Worm (Caenorhabditis elegans) whole organism, late embryonic: ENCODE measurements around the gene F15E6.5.
A peak's percentile ranks its signal among the peaks of the same experiment; 100 is the strongest.

ENCODE experiments used
- C08G9.2 ChIP-seq: sonication (generic microtip); optimal IDR thresholded peaks from 2 replicates; lab custom pipeline; 2016; ENCODE audit warnings: mild to moderate bottlenecking, missing genetic modification characterization, moderate library complexity, missing compliant biosample characterization
- C38D4.7 ChIP-seq: fragments of 200-800 bp; sonication (Bioruptor generic); optimal IDR thresholded peaks from 2 replicates; lab custom pipeline; 2018; ENCODE audit warnings: mild to moderate bottlenecking, missing genetic modification characterization, moderate library complexity, missing compliant biosample characterization
- T23F11.4 ChIP-seq: fragments of 200-800 bp; sonication (Bioruptor generic); optimal IDR thresholded peaks from 2 replicates; lab custom pipeline; 2018; ENCODE audit warnings: mild to moderate bottlenecking, missing genetic modification characterization, missing compliant biosample characterization
- Y22D7AL.16 ChIP-seq: sonication (generic microtip); optimal IDR thresholded peaks from 2 replicates; lab custom pipeline; 2016; ENCODE audit warnings: missing genetic modification characterization, missing compliant biosample characterization
- ahr-1 ChIP-seq: sonication (generic microtip); optimal IDR thresholded peaks from 2 replicates; lab custom pipeline; 2016; ENCODE audit warnings: missing genetic modification characterization, missing compliant biosample characterization
- ceh-14 ChIP-seq: sonication (generic microtip); optimal IDR thresholded peaks from 2 replicates; lab custom pipeline; 2016; ENCODE audit warnings: missing genotype, missing genetic modification characterization, missing compliant biosample characterization
- ceh-18 ChIP-seq: sonication (generic microtip); optimal IDR thresholded peaks from 2 replicates; lab custom pipeline; 2016; ENCODE audit warnings: missing genetic modification characterization, missing compliant biosample characterization
- ceh-19 ChIP-seq: fragments of 200-800 bp; sonication (Bioruptor generic); optimal IDR thresholded peaks from 2 replicates; lab custom pipeline; 2018; ENCODE audit warnings: mild to moderate bottlenecking, missing genetic modification characterization, missing compliant biosample characterization
- ceh-2 ChIP-seq: sonication (generic microtip); optimal IDR thresholded peaks from 2 replicates; lab custom pipeline; 2016; ENCODE audit warnings: missing genotype, missing genetic modification characterization, missing compliant biosample characterization
- ceh-22 ChIP-seq: sonication (generic microtip); optimal IDR thresholded peaks from 2 replicates; lab custom pipeline; 2017; ENCODE audit warnings: missing biosample characterization, missing genetic modification characterization
- ceh-24 ChIP-seq: sonication (generic microtip); optimal IDR thresholded peaks from 2 replicates; lab custom pipeline; 2016; ENCODE audit warnings: mild to moderate bottlenecking, missing genetic modification characterization, missing compliant biosample characterization
- ceh-30 ChIP-seq: fragments of 150-350 bp; optimal IDR thresholded peaks from 2 replicates; lab custom pipeline; 2014; ENCODE audit warnings: missing biosample characterization, missing genetic modification characterization
- ceh-48 ChIP-seq: sonication (generic microtip); optimal IDR thresholded peaks from 2 replicates; lab custom pipeline; 2016; ENCODE audit warnings: missing genetic modification characterization, inconsistent platforms, missing compliant biosample characterization
- che-1 ChIP-seq: sonication (generic microtip); optimal IDR thresholded peaks from 2 replicates; lab custom pipeline; 2016; ENCODE audit warnings: mild to moderate bottlenecking, missing genetic modification characterization, missing compliant biosample characterization
- dmd-4 ChIP-seq: sonication (generic microtip); optimal IDR thresholded peaks from 2 replicates; lab custom pipeline; 2016; ENCODE audit warnings: borderline replicate concordance, missing genetic modification characterization, missing compliant biosample characterization
- dve-1 ChIP-seq: sonication (generic microtip); optimal IDR thresholded peaks from 2 replicates; lab custom pipeline; 2017; ENCODE audit warnings: antibody characterized with exemption, mild to moderate bottlenecking, missing genetic modification characterization, missing compliant biosample characterization
- elt-2 ChIP-seq: sonication (generic microtip); optimal IDR thresholded peaks from 2 replicates; lab custom pipeline; 2016; ENCODE audit warnings: missing genetic modification reagents, missing genetic modification characterization, missing compliant biosample characterization
- elt-4 ChIP-seq: sonication (generic microtip); optimal IDR thresholded peaks from 2 replicates; lab custom pipeline; 2016; ENCODE audit warnings: missing genetic modification characterization, missing compliant biosample characterization
- gmeb-2 ChIP-seq: sonication (generic microtip); optimal IDR thresholded peaks from 2 replicates; lab custom pipeline; 2016; ENCODE audit warnings: missing genetic modification characterization, inconsistent platforms, missing compliant biosample characterization
- hlh-13 ChIP-seq: fragments of 200-800 bp; sonication (Bioruptor generic); optimal IDR thresholded peaks from 2 replicates; lab custom pipeline; 2018; ENCODE audit warnings: mild to moderate bottlenecking, missing genetic modification characterization, missing compliant biosample characterization
- hlh-30 ChIP-seq: sonication (generic microtip); optimal IDR thresholded peaks from 2 replicates; lab custom pipeline; 2017; ENCODE audit warnings: antibody characterized with exemption, missing genetic modification characterization, missing compliant biosample characterization; ENCODE audit not compliant: insufficient read depth
- hlh-6 ChIP-seq: sonication (generic microtip); optimal IDR thresholded peaks from 2 replicates; lab custom pipeline; 2016; ENCODE audit warnings: missing genotype, missing genetic modification characterization, missing compliant biosample characterization
- lim-6 ChIP-seq: sonication (generic microtip); optimal IDR thresholded peaks from 2 replicates; lab custom pipeline; 2016; ENCODE audit warnings: missing genetic modification characterization, missing compliant biosample characterization
- mec-3 ChIP-seq: sonication (generic microtip); optimal IDR thresholded peaks from 2 replicates; lab custom pipeline; 2016; ENCODE audit warnings: borderline replicate concordance, missing genetic modification characterization, missing compliant biosample characterization
- nhr-11 ChIP-seq: fragments of 150-350 bp; optimal IDR thresholded peaks from 2 replicates; lab custom pipeline; 2014; ENCODE audit warnings: missing biosample characterization, missing genetic modification characterization
- nhr-232 ChIP-seq: sonication (generic microtip); optimal IDR thresholded peaks from 2 replicates; lab custom pipeline; 2016; ENCODE audit warnings: missing genetic modification characterization, missing compliant biosample characterization
- npax-4 ChIP-seq: sonication (generic microtip); optimal IDR thresholded peaks from 2 replicates; lab custom pipeline; 2016; ENCODE audit warnings: missing genetic modification characterization, missing compliant biosample characterization
- pha-2 ChIP-seq: sonication (generic microtip); optimal IDR thresholded peaks from 2 replicates; lab custom pipeline; 2017; ENCODE audit warnings: mild to moderate bottlenecking, missing genetic modification characterization, missing compliant biosample characterization
- pha-4 ChIP-seq: fragments of 150-350 bp; optimal IDR thresholded peaks from 2 replicates; lab custom pipeline; 2018; ENCODE audit warnings: missing biosample characterization, missing genetic modification reagents, missing genetic modification characterization
- pqm-1 ChIP-seq: sonication (generic microtip); optimal IDR thresholded peaks from 2 replicates; lab custom pipeline; 2016; ENCODE audit warnings: missing genetic modification characterization, missing compliant biosample characterization
- sdc-2 ChIP-seq: sonication (generic microtip); optimal IDR thresholded peaks from 2 replicates; lab custom pipeline; 2016; ENCODE audit warnings: missing genotype, missing genetic modification characterization, missing compliant biosample characterization
- sox-2 ChIP-seq: fragments of 200-800 bp; sonication (Bioruptor generic); IDR thresholded peaks from 2 replicates; pipeline ENCODE4 v1.3.6; 2022; ENCODE audit warnings: missing genetic modification reagents, missing genetic modification characterization, missing compliant biosample characterization
- sox-4 ChIP-seq: sonication (generic microtip); optimal IDR thresholded peaks from 2 replicates; lab custom pipeline; 2017; ENCODE audit warnings: mild to moderate bottlenecking, missing genetic modification characterization, inconsistent platforms, missing compliant biosample characterization
- ttx-3 ChIP-seq: sonication (generic microtip); optimal IDR thresholded peaks from 2 replicates; lab custom pipeline; 2016; ENCODE audit warnings: missing genetic modification reagents, missing genetic modification characterization, missing compliant biosample characterization
- unc-42 ChIP-seq: sonication (generic microtip); optimal IDR thresholded peaks from 2 replicates; lab custom pipeline; 2016; ENCODE audit warnings: missing genotype, missing genetic modification characterization, missing compliant biosample characterization
- zip-5 ChIP-seq: sonication (generic microtip); optimal IDR thresholded peaks from 2 replicates; lab custom pipeline; 2016; ENCODE audit warnings: missing genetic modification characterization, missing compliant biosample characterization

Gene F15E6.5

DNA sequence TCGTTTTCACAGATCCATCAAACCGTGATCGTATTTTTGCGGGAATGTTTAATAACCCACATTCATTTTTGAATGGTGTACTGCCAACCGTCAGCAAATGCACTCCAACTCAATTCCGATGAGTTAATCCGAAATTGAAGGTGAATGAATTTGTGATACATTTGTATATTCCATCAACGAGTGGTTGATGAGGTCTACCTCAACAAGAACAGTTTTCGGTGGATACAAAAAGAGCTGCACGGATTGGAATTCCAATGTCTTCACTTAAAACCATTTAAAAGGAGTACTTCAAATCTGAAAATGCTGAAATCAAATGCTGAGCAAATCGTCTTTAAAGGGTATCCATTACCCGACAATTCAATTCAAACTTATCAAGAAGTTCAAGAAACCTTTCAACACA lies at the start of gene F15E6.5:
Gene F15E6.5, plus strand, starts transcription at position 301 of the 400 bp plus-strand sequence.
- no peak for TF ChIP-seq unc-42 (tag; lab: Kevin White, UChicago)
- no peak for TF ChIP-seq C38D4.7
- TF ChIP-seq ceh-14: no peak
- TF ChIP-seq sox-4 (tag; lab: Kevin White, UChicago): no peak
- no peak for TF ChIP-seq ceh-19 (GFP tag; lab: Kevin White, UChicago)
- no peak for TF ChIP-seq pha-4
- no peak for TF ChIP-seq zip-5 (tag; lab: Kevin White, UChicago)
- TF ChIP-seq lim-6 (tag; lab: Kevin White, UChicago): no peak
- TF ChIP-seq ceh-48 (tag; lab: Kevin White, UChicago): no peak
- TF ChIP-seq elt-4: no peak
- TF ChIP-seq gmeb-2 (tag; lab: Kevin White, UChicago): no peak

DNA sequence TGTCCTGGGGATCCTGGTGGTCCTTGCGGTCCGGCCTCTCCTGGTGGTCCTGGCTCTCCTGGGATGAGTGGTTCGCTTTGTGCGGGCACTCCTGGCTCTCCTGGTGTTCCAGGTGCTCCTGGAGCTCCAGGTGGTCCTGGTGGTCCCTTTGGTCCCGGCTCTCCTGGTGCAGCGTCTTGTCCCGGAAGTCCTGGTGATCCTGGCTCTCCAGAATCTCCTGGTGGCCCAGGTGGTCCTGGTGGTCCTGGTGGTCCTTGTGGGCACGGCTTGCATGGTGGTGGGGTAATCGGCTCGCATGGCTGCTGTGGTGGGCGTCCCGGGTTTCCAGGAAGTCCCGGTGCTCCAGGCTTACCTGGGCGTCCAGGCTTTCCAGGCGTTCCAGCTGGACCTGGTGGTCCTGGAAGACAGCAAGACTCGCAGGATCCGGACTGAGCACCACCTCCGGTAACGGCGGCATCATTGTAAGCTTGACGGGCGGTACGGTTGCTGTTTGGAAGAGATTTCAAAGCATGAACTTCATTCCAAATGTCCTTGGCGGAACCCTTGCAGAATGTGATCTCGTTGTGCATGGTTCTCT lies 45.4 kb upstream of the F15E6.5 start:
- peak; percentile 18 for TF ChIP-seq hlh-6 (tag; lab: Kevin White, UChicago)
- no peak for TF ChIP-seq zip-5 (tag; lab: Kevin White, UChicago)
- TF ChIP-seq sdc-2 (tag; lab: Kevin White, UChicago): peak; percentile 20
- no peak for TF ChIP-seq elt-2
- no peak for TF ChIP-seq mec-3 (tag; lab: Kevin White, UChicago)
- no peak for TF ChIP-seq elt-4
- no peak for TF ChIP-seq T23F11.4
- no peak for TF ChIP-seq ahr-1 (tag; lab: Kevin White, UChicago)
- TF ChIP-seq pha-2: no peak
- TF ChIP-seq C38D4.7: no peak
- peak; percentile 95 for TF ChIP-seq dmd-4 (tag; lab: Kevin White, UChicago)
- no peak for TF ChIP-seq hlh-30 (tag; lab: Kevin White, UChicago)
- no peak for TF ChIP-seq dve-1
- no peak for TF ChIP-seq ceh-18 (tag; lab: Kevin White, UChicago)
- no peak for TF ChIP-seq ceh-22 (tag; lab: Kevin White, UChicago)
- TF ChIP-seq ttx-3 (tag; lab: Kevin White, UChicago): no peak
- TF ChIP-seq nhr-11 (tag; lab: Kevin White, UChicago): no peak

DNA sequence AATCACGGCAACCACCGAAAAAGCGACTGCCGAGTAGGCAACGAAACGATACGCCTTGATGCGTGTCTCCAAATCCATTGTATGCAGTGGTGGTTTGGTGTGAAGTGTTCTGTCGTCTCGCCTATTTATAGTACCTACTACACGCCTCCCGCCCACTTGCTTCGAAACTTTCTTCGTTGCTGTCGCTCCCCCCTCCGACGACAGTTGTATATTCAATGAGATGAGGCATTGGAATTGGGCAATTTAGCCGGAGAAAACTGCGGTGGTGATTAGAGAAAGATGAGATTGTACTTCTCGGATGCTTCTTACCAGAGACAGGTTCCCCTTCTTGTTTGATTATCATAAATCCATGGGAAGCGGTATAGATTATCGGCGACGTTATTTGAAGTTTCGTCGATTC lies 44.9 kb upstream of the F15E6.5 start, which contains the start of gene col-34:
Gene col-34, minus strand, starts transcription at position 101 of the 400 bp plus-strand sequence.
- TF ChIP-seq pqm-1 (no peak), nhr-232 (no peak), ceh-14 (no peak), che-1 (no peak), hlh-13 (GFP tag; lab: Kevin White, UChicago) (no peak), Y22D7AL.16 (tag; lab: Kevin White, UChicago) (no peak)

DNA sequence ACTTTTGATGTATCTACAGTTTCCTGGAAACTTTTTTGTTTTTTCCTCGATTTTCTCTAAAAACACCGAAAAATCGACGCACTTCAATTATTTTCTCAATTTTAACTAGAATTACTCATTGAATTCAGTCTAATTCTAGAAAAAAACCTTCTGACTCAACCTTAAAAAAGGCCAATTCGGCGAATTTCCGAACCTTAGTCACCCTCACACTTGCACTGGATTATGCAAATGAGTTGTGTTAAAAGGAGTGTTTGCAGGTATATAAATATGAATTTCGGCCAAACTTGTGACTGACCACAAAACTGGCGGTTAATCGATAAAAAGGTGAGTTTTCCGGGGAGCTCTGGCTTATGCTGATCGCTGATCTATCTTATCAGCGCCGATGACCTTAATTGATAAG lies 42.9 kb upstream of the F15E6.5 start, which contains the start of gene ttr-20:
Gene ttr-20, plus strand, starts transcription at position 301 of the 400 bp plus-strand sequence.
- TF ChIP-seq dve-1: no peak
- TF ChIP-seq npax-4: no peak
- TF ChIP-seq hlh-13 (GFP tag; lab: Kevin White, UChicago): no peak
- no peak for TF ChIP-seq ceh-24
- no peak for TF ChIP-seq sox-2 (GFP tag; lab: Robert Waterston, UW)
- no peak for TF ChIP-seq ceh-2 (tag; lab: Kevin White, UChicago)
- no peak for TF ChIP-seq ceh-18 (tag; lab: Kevin White, UChicago)
- no peak for TF ChIP-seq ceh-30
- TF ChIP-seq C08G9.2 (tag; lab: Kevin White, UChicago): no peak
- TF ChIP-seq zip-5 (tag; lab: Kevin White, UChicago): no peak
- TF ChIP-seq sdc-2 (tag; lab: Kevin White, UChicago): no peak
